Worm (Caenorhabditis elegans): ENCODE measurements around the gene ZC412.3.

Gene ZC412.3

ce11 chrV:14907445-14907844 is 36.1 kb upstream of the ZC412.3 start:
- TF ChIP-seq ama-1 (optimal IDR thresholded peaks at IDR 0.05) (no peak), nhr-23 (tag; optimal IDR thresholded peaks at IDR 0.05) (no peak), lin-11 (tag; optimal IDR thresholded peaks at IDR 0.05) (no peak), aly-2 (tag; optimal IDR thresholded peaks at IDR 0.05) (no peak), zag-1 (tag; optimal IDR thresholded peaks at IDR 0.05) (no peak), peb-1 (tag; optimal IDR thresholded peaks at IDR 0.05) (no peak), sma-9 (GFP tag; optimal IDR thresholded peaks at IDR 0.05) (no peak), sma-9 (tag; optimal IDR thresholded peaks at IDR 0.05) (no peak), nhr-21 (tag; optimal IDR thresholded peaks at IDR 0.05) (no peak), nhr-6 (tag; optimal IDR thresholded peaks at IDR 0.05) (no peak), nhr-25 (tag; optimal IDR thresholded peaks at IDR 0.05) (no peak), ceh-82 (tag; optimal IDR thresholded peaks at IDR 0.05) (no peak), snpc-4 (tag; optimal IDR thresholded peaks at IDR 0.05) (no peak), lsy-2 (tag; optimal IDR thresholded peaks at IDR 0.05) (no peak), blmp-1 (tag; optimal IDR thresholded peaks at IDR 0.05; ENCODE audit: insufficient read depth) (no peak), nhr-77 (tag; optimal IDR thresholded peaks at IDR 0.05) (no peak), dmd-4 (tag; optimal IDR thresholded peaks at IDR 0.05) (no peak), crh-2 (tag; optimal IDR thresholded peaks at IDR 0.05) (no peak), R02D3.7 (tag; optimal IDR thresholded peaks at IDR 0.05) (no peak), mdl-1 (tag; optimal IDR thresholded peaks at IDR 0.05) (no peak), nhr-11 (tag; optimal IDR thresholded peaks at IDR 0.05) (no peak)

- TF ChIP-seq unc-39 (tag; optimal IDR thresholded peaks at IDR 0.05): no peak
- no peak for TF ChIP-seq ama-1 (optimal IDR thresholded peaks at IDR 0.05)
- no peak for TF ChIP-seq mdl-1 (tag; optimal IDR thresholded peaks at IDR 0.05)
- no peak for TF ChIP-seq sma-3 (GFP tag; optimal IDR thresholded peaks at IDR 0.05)
- no peak for TF ChIP-seq lin-13 (GFP tag; optimal IDR thresholded peaks at IDR 0.05)
- TF ChIP-seq nhr-23 (tag; optimal IDR thresholded peaks at IDR 0.05): no peak
- TF ChIP-seq ztf-4 (tag; optimal IDR thresholded peaks at IDR 0.05): no peak
- TF ChIP-seq sem-4 (tag; optimal IDR thresholded peaks at IDR 0.05): no peak
- TF ChIP-seq nhr-21 (tag; optimal IDR thresholded peaks at IDR 0.05): no peak
- TF ChIP-seq alr-1 (tag; optimal IDR thresholded peaks at IDR 0.05): no peak
- TF ChIP-seq ZK546.5 (tag; optimal IDR thresholded peaks at IDR 0.05): no peak
- no peak for TF ChIP-seq crh-2 (tag; optimal IDR thresholded peaks at IDR 0.05)
- TF ChIP-seq ceh-16 (tag; optimal IDR thresholded peaks at IDR 0.05): no peak
- TF ChIP-seq snpc-4 (tag; optimal IDR thresholded peaks at IDR 0.05): no peak
- TF ChIP-seq nhr-10 (tag; optimal IDR thresholded peaks at IDR 0.05): no peak
- TF ChIP-seq peb-1 (tag; optimal IDR thresholded peaks at IDR 0.05): no peak
- no peak for TF ChIP-seq mbf-1 (tag; optimal IDR thresholded peaks at IDR 0.05)
- no peak for TF ChIP-seq mab-5 (tag; optimal IDR thresholded peaks at IDR 0.05)
Measured at ce11 chrV:14900905-14901304, 29.6 kb upstream of the ZC412.3 start.

DNA sequence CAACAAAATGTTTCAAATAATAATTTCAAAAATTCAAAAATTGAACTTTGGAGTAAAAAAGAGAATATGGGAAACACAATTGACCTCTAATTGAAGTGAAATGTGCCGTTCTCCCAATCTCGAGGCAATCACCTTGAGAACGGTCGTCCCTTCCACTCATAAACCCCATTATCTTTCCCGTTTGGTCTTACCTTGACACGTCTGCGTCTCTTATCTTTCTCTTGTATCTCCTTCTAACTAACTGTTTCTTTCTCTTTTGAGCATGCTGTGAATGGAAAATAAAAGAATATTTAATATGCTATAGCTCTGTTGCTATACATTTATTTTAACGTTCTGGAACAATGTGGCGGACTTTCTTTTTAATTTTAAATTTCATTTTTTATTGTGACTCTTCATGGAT is 28.2 kb upstream of the ZC412.3 start, which contains the start of gene H12D21.10:
H12D21.10 (plus strand) TSS at position 260 of the 400 bp plus-strand sequence.
- no peak for TF ChIP-seq unc-39 (tag; optimal IDR thresholded peaks at IDR 0.05)
- TF ChIP-seq ZK546.5 (tag; optimal IDR thresholded peaks at IDR 0.05): no peak
- no peak for TF ChIP-seq ceh-16 (tag; optimal IDR thresholded peaks at IDR 0.05)
- TF ChIP-seq ceh-82 (tag; optimal IDR thresholded peaks at IDR 0.05): no peak
- no peak for TF ChIP-seq ztf-1 (GFP tag; conservative IDR thresholded peaks at IDR 0.05)

DNA sequence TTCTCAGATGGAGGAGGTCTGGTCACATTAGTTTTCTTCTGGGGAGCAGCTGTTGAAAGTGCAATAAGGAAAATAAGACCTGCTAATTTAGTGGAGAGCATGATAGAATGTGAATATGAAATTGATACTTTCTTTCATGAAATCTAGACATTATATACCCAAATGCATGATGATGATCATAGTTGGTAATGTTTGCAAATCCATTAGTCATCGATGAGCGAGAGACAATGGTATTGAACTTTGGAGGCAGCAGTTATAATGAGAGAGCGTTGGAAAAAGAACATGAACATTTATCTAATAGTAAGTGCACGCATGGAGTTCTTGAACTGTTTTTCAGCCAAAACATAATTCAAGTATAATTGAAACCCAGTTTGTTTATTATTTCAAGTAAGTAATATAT is 26.4 kb upstream of the ZC412.3 start, which contains the start of gene H12D21.6:
H12D21.6 (minus strand) TSS at position 101 of the 400 bp plus-strand sequence.
- no peak for TF ChIP-seq nhr-129 (tag; optimal IDR thresholded peaks at IDR 0.05)
- no peak for TF ChIP-seq nhr-237 (tag; optimal IDR thresholded peaks at IDR 0.05)
- TF ChIP-seq sma-9 (GFP tag; optimal IDR thresholded peaks at IDR 0.05): no peak
- TF ChIP-seq sma-9 (tag; optimal IDR thresholded peaks at IDR 0.05): no peak
- no peak for TF ChIP-seq lin-13 (GFP tag; optimal IDR thresholded peaks at IDR 0.05)
- no peak for TF ChIP-seq mbf-1 (tag; optimal IDR thresholded peaks at IDR 0.05)
- TF ChIP-seq snpc-4 (tag; optimal IDR thresholded peaks at IDR 0.05): no peak
- TF ChIP-seq ztf-4 (tag; optimal IDR thresholded peaks at IDR 0.05): no peak
- no peak for TF ChIP-seq unc-55 (GFP tag; optimal IDR thresholded peaks at IDR 0.05)
- no peak for TF ChIP-seq peb-1 (tag; optimal IDR thresholded peaks at IDR 0.05)
- TF ChIP-seq sma-3 (GFP tag; optimal IDR thresholded peaks at IDR 0.05): no peak
- no peak for TF ChIP-seq sem-4 (tag; optimal IDR thresholded peaks at IDR 0.05)
- no peak for TF ChIP-seq fos-1 (tag; optimal IDR thresholded peaks at IDR 0.05)
- no peak for TF ChIP-seq nhr-6 (tag; optimal IDR thresholded peaks at IDR 0.05)
- TF ChIP-seq nhr-11 (tag; optimal IDR thresholded peaks at IDR 0.05): no peak
- no peak for TF ChIP-seq nhr-12 (tag; optimal IDR thresholded peaks at IDR 0.05)
- TF ChIP-seq unc-39 (tag; optimal IDR thresholded peaks at IDR 0.05): no peak
- TF ChIP-seq crh-2 (tag; optimal IDR thresholded peaks at IDR 0.05): no peak
- TF ChIP-seq elt-1 (tag; optimal IDR thresholded peaks at IDR 0.05): no peak
- TF ChIP-seq ztf-11 (tag; optimal IDR thresholded peaks at IDR 0.05): no peak
- TF ChIP-seq ZK546.5 (tag; optimal IDR thresholded peaks at IDR 0.05): no peak
